Fruit fly (Drosophila melanogaster): ENCODE data around the gene Wnt6.

DNA sequence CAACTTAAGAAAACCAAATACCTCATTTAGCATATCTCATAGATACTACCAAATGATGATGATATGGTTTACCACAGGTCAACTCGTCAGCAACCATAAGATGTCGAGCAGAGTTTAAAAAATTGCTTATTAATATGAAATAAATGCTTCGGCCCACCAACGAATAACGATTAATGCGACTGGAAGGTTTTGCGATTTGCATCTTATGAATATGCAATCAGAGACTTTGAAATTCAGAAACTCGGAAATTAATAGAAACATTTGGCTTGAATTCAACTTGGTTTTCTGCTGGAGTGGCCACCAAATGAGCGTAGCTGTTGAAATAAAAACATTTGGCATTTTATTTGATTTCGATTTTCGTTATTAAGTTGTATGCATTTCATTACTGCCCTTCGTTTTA lies 48.7 kb upstream of the Wnt6 start:
- TF ChIP-seq psq (optimal IDR thresholded peaks at IDR 0.05): no peak
- no peak for TF ChIP-seq pan (optimal IDR thresholded peaks at IDR 0.05)
- TF ChIP-seq Dll (optimal IDR thresholded peaks at IDR 0.05): no peak
- TF ChIP-seq usp (GFP tag; optimal IDR thresholded peaks at IDR 0.05): no peak
- no peak for TF ChIP-seq CG8478 (optimal IDR thresholded peaks at IDR 0.05)
- TF ChIP-seq EcR (GFP tag; optimal IDR thresholded peaks at IDR 0.05): no peak
